Fruit fly (Drosophila melanogaster) whole organism, embryonic: ENCODE results near the gene tth.

Experiments used
- Aef1 ChIP-seq: fragments of 200-800 bp; sonication (Bioruptor generic); IDR thresholded peaks from 3 replicates; pipeline ENCODE4 v1.3.6; 2022; ENCODE audit warnings: missing biosample characterization, missing genetic modification characterization
- B-H1 ChIP-seq: fragments of 200-800 bp; sonication (Bioruptor generic); IDR thresholded peaks from 3 replicates; pipeline ENCODE4 v1.3.6; 2022; ENCODE audit warnings: missing biosample characterization, missing genetic modification characterization
- CG10654 ChIP-seq: fragments of 200-800 bp; sonication (Bioruptor generic); optimal IDR thresholded peaks from 2 replicates; lab custom pipeline; 2016; ENCODE audit warnings: missing biosample characterization, missing genetic modification characterization
- CG10959 ChIP-seq: fragments of 200-800 bp; sonication (Bioruptor generic); IDR thresholded peaks from 2 replicates; pipeline ENCODE4 v1.3.6; 2022; ENCODE audit warnings: missing biosample characterization, missing genetic modification characterization
- CG13894 ChIP-seq: fragments of 200-800 bp; sonication (Bioruptor generic); optimal IDR thresholded peaks from 3 replicates; lab custom pipeline; 2018; ENCODE audit warnings: missing biosample characterization, mild to moderate bottlenecking, missing genetic modification characterization, moderate library complexity
- CG14014 ChIP-seq: fragments of 200-800 bp; sonication (Bioruptor generic); IDR thresholded peaks from 2 replicates; pipeline ENCODE4 v1.3.6; 2022; ENCODE audit warnings: missing biosample characterization, missing genetic modification characterization
- CG16779 ChIP-seq: fragments of 200-800 bp; sonication (Bioruptor generic); IDR thresholded peaks from 2 replicates; pipeline ENCODE4 v1.3.6; 2022; ENCODE audit warnings: missing biosample characterization, missing genetic modification characterization
- CG16863 ChIP-seq: fragments of 200-800 bp; sonication (Bioruptor generic); optimal IDR thresholded peaks from 3 replicates; lab custom pipeline; 2016; ENCODE audit warnings: missing biosample characterization, missing genetic modification characterization
- CG17186 ChIP-seq: fragments of 200-800 bp; sonication (Bioruptor generic); optimal IDR thresholded peaks from 3 replicates; lab custom pipeline; 2017; ENCODE audit warnings: missing biosample characterization, missing genetic modification reagents, missing genetic modification characterization
- CG17802 ChIP-seq: fragments of 200-800 bp; sonication (Bioruptor generic); optimal IDR thresholded peaks from 2 replicates; lab custom pipeline; 2018; ENCODE audit warnings: missing biosample characterization, mild to moderate bottlenecking, missing genetic modification characterization, moderate library complexity
- CG2202 ChIP-seq: fragments of 200-800 bp; sonication (Bioruptor generic); optimal IDR thresholded peaks from 2 replicates; lab custom pipeline; 2018; ENCODE audit warnings: missing biosample characterization, mild to moderate bottlenecking, missing genetic modification characterization
- CG42726 ChIP-seq: fragments of 200-800 bp; sonication (Bioruptor generic); IDR thresholded peaks from 2 replicates; pipeline ENCODE4 v1.3.6; 2022; ENCODE audit warnings: missing biosample characterization, missing genetic modification characterization; ENCODE audit not compliant: partially characterized antibody
- CG6813 ChIP-seq: fragments of 200-800 bp; sonication (Bioruptor generic); optimal IDR thresholded peaks from 2 replicates; lab custom pipeline; 2017; ENCODE audit warnings: missing biosample characterization, missing genetic modification characterization, mild to moderate bottlenecking, moderate library complexity, missing genetic modification reagents
- CG7271 ChIP-seq: fragments of 200-800 bp; sonication (Bioruptor generic); optimal IDR thresholded peaks from 2 replicates; lab custom pipeline; 2018; ENCODE audit warnings: missing biosample characterization, mild to moderate bottlenecking, missing genetic modification characterization, moderate library complexity
- CG7556 ChIP-seq: fragments of 200-800 bp; sonication (Bioruptor generic); optimal IDR thresholded peaks from 2 replicates; lab custom pipeline; 2017; ENCODE audit warnings: missing biosample characterization, mild to moderate bottlenecking, missing genetic modification characterization
- CG7745 ChIP-seq: fragments of 200-800 bp; sonication (Bioruptor generic); optimal IDR thresholded peaks from 2 replicates; lab custom pipeline; 2018; ENCODE audit warnings: missing biosample characterization, mild to moderate bottlenecking, missing genetic modification characterization, moderate library complexity
- CG8765 ChIP-seq: fragments of 200-800 bp; sonication (Bioruptor generic); IDR thresholded peaks from 2 replicates; pipeline ENCODE4 v1.3.6; 2022; ENCODE audit warnings: missing biosample characterization, missing genetic modification characterization
- CG9817 ChIP-seq: fragments of 200-800 bp; sonication (Bioruptor generic); optimal IDR thresholded peaks from 2 replicates; lab custom pipeline; 2018; ENCODE audit warnings: missing biosample characterization, mild to moderate bottlenecking, missing genetic modification characterization, moderate library complexity
- CkIIα-i1 ChIP-seq: fragments of 200-800 bp; sonication (Bioruptor generic); IDR thresholded peaks from 2 replicates; pipeline ENCODE4 v1.3.6; 2022; ENCODE audit warnings: missing biosample characterization, missing genetic modification characterization
- CrebB ChIP-seq: fragments of 200-800 bp; sonication (Bioruptor generic); optimal IDR thresholded peaks from 3 replicates; lab custom pipeline; 2018; ENCODE audit warnings: missing biosample characterization, mild to moderate bottlenecking, missing genetic modification characterization
- E2f2 ChIP-seq: fragments of 200-800 bp; sonication (Bioruptor generic); IDR thresholded peaks from 2 replicates; pipeline ENCODE4 v1.3.6; 2022; ENCODE audit warnings: missing biosample characterization, missing genetic modification characterization
- ERR ChIP-seq: fragments of 200-800 bp; sonication (Bioruptor generic); optimal IDR thresholded peaks from 2 replicates; lab custom pipeline; 2016; ENCODE audit warnings: missing biosample characterization, missing genetic modification characterization
- Eip74EF ChIP-seq, 2 experiments: fragments of 200-800 bp in 1 of 2; fragments of >200 bp in 1 of 2; sonication (Bioruptor generic) in 1 of 2; optimal IDR thresholded peaks; 2 replicates each; lab custom pipeline; 2017 to 2019; ENCODE audit warnings: missing biosample characterization in 2 of 2, missing genetic modification characterization in 2 of 2, mild to moderate bottlenecking in 1 of 2, moderate library complexity in 1 of 2
- Ets97D ChIP-seq: fragments of 200-800 bp; sonication (Bioruptor generic); optimal IDR thresholded peaks from 3 replicates; lab custom pipeline; 2016; ENCODE audit warnings: missing biosample characterization, missing genetic modification characterization
- H2.0 ChIP-seq: fragments of 200-800 bp; sonication (Bioruptor generic); IDR thresholded peaks from 2 replicates; pipeline ENCODE4 v1.3.6; 2022; ENCODE audit warnings: missing biosample characterization, missing genetic modification characterization
- Mrtf ChIP-seq: fragments of 200-800 bp; sonication (Bioruptor generic); IDR thresholded peaks from 3 replicates; pipeline ENCODE4 v1.3.6; 2022; ENCODE audit warnings: missing biosample characterization, missing genetic modification characterization
- Nf-YA ChIP-seq: fragments of 200-800 bp; sonication (Bioruptor generic); IDR thresholded peaks from 2 replicates; pipeline ENCODE4 v1.3.6; 2022; ENCODE audit warnings: missing biosample characterization, missing genetic modification characterization
- Poxn ChIP-seq: fragments of 200-800 bp; sonication (Bioruptor generic); IDR thresholded peaks from 2 replicates; pipeline ENCODE4 v1.3.6; 2022; ENCODE audit warnings: missing biosample characterization, missing genetic modification characterization
- Six4 ChIP-seq: fragments of 200-800 bp; sonication (Bioruptor generic); optimal IDR thresholded peaks from 2 replicates; lab custom pipeline; 2016; ENCODE audit warnings: missing biosample characterization, missing genetic modification characterization
- al ChIP-seq: fragments of 200-800 bp; sonication (Bioruptor generic); IDR thresholded peaks from 2 replicates; pipeline ENCODE4 v1.3.6; 2022; ENCODE audit warnings: missing biosample characterization, missing genetic modification characterization
- amos ChIP-seq: fragments of 200-800 bp; sonication (Bioruptor generic); IDR thresholded peaks from 2 replicates; pipeline ENCODE4 v1.3.6; 2022; ENCODE audit warnings: missing biosample characterization, missing genetic modification characterization; ENCODE audit not compliant: partially characterized antibody
- ase ChIP-seq: fragments of 200-800 bp; sonication (Bioruptor generic); IDR thresholded peaks from 3 replicates; pipeline ENCODE4 v1.3.6; 2022; ENCODE audit warnings: missing biosample characterization, missing genetic modification characterization
- br ChIP-seq: fragments of >200 bp; optimal IDR thresholded peaks from 2 replicates; lab custom pipeline; 2017
- ci ChIP-seq: fragments of 200-800 bp; sonication (Bioruptor generic); IDR thresholded peaks from 3 replicates; pipeline ENCODE4 v1.3.6; 2022; ENCODE audit warnings: missing biosample characterization, missing genetic modification characterization
- cwo ChIP-seq: fragments of 200-800 bp; sonication (Bioruptor generic); optimal IDR thresholded peaks from 3 replicates; lab custom pipeline; 2017; ENCODE audit warnings: missing biosample characterization, missing genetic modification characterization, mild to moderate bottlenecking, moderate library complexity, missing genetic modification reagents
- en ChIP-seq: fragments of 200-800 bp; sonication (Bioruptor generic); optimal IDR thresholded peaks from 2 replicates; lab custom pipeline; 2016; ENCODE audit warnings: missing biosample characterization, missing genetic modification characterization
- ewg ChIP-seq: fragments of 200-800 bp; sonication (Bioruptor generic); optimal IDR thresholded peaks from 3 replicates; lab custom pipeline; 2017; ENCODE audit warnings: mild to moderate bottlenecking, missing biosample characterization, missing genetic modification reagents, missing genetic modification characterization
- fd96Cb ChIP-seq: fragments of 200-800 bp; sonication (Bioruptor generic); optimal IDR thresholded peaks from 2 replicates; lab custom pipeline; 2018; ENCODE audit warnings: missing biosample characterization, mild to moderate bottlenecking, missing genetic modification characterization, moderate library complexity
- fu2 ChIP-seq: fragments of 200-800 bp; sonication (Bioruptor generic); optimal IDR thresholded peaks from 2 replicates; lab custom pipeline; 2016; ENCODE audit warnings: missing biosample characterization, missing genetic modification characterization
- grn ChIP-seq: fragments of 200-800 bp; sonication (Bioruptor generic); optimal IDR thresholded peaks from 3 replicates; lab custom pipeline; 2017; ENCODE audit warnings: missing biosample characterization, missing genetic modification characterization
- gt ChIP-seq: fragments of 200-800 bp; sonication (Bioruptor generic); IDR thresholded peaks from 2 replicates; pipeline ENCODE4 v1.3.6; 2022; ENCODE audit warnings: missing biosample characterization, missing genetic modification characterization
- lola ChIP-seq, 3 experiments: fragments of >200 bp in 2 of 3; fragments of 200-800 bp in 1 of 3; sonication (Bioruptor generic) in 1 of 3; optimal IDR thresholded peaks; 2 replicates each; lab custom pipeline; 2017 to 2019; ENCODE audit warnings: missing biosample characterization in 3 of 3, missing genetic modification characterization in 3 of 3, mild to moderate bottlenecking in 1 of 3, moderate library complexity in 1 of 3
- lov ChIP-seq, 2 experiments: fragments of 200-800 bp in 1 of 2; fragments of >200 bp in 1 of 2; sonication (Bioruptor generic) in 1 of 2; IDR thresholded peaks in 1 of 2; optimal IDR thresholded peaks in 1 of 2; 2 replicates in 1 of 2; 3 replicates in 1 of 2; pipeline versions ENCODE4 v1.3.6 to Lab custom; 2017 to 2022; ENCODE audit warnings: missing biosample characterization in 1 of 2, missing genetic modification characterization in 1 of 2
- luna ChIP-seq: fragments of 200-800 bp; sonication (Bioruptor generic); optimal IDR thresholded peaks from 2 replicates; lab custom pipeline; 2016; ENCODE audit warnings: missing biosample characterization, missing genetic modification characterization
- maf-S ChIP-seq: fragments of 200-800 bp; sonication (Bioruptor generic); optimal IDR thresholded peaks from 2 replicates; lab custom pipeline; 2016; ENCODE audit warnings: missing biosample characterization, missing genetic modification characterization
- mirr ChIP-seq: fragments of 200-800 bp; sonication (Bioruptor generic); optimal IDR thresholded peaks from 3 replicates; lab custom pipeline; 2018; ENCODE audit warnings: missing biosample characterization, mild to moderate bottlenecking, missing genetic modification characterization
- sens ChIP-seq: fragments of 200-800 bp; sonication (Bioruptor generic); peaks from one replicate; lab custom pipeline; 2016; ENCODE audit warnings: missing biosample characterization, missing genetic modification characterization
- usp ChIP-seq: fragments of >200 bp; optimal IDR thresholded peaks from 2 replicates; lab custom pipeline; 2017; ENCODE audit warnings: missing biosample characterization, missing genetic modification characterization

The tth gene

DNA sequence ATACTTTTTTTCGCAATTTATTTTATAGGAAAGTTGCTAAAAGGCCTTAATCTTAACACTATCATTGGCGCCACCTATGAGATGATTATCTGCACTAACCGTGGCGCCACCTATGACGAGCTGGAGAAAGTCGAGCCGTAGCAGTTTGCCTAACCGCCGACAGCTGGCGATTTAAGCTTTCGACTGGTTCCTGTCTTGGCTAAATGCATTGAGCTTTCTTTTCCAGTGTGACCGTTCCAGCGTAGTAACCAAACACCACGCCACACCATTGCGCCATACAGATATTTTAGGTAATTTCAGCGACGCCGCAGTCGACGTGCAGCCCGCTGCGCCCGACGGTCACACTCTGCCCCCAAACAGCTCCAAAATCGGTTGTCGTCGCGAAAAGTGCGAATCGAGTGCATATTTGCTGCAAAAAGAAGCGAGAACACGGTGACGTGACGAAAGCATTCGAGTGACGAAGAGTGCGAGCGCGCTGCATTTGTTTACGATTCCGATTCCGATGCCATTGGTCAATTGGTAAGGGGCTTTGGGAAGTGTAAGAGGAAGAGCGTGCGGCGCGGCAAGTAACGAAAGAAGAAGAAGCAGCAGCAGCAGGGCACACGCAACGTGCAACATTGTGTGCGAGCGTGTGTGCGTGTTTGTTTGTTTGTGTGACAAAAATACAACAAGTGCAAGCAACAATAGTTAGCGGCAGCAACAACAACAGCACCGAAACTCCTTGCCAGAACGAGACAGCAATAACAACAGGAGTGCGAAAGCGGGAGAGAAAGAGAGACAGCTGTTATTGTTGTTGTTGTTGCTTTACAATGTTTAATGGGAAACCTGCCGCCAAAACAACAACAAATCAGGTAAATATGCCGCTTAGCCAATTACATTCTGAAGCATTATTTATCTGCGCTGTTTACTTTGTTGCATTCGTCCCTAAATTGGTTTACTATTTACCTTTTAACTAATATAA, 52.6 kb downstream of the tth start, which contains the start of the genes CG46311 and Tpst (continued):
- TF ChIP-seq usp (GFP tag; lab: Kevin White, UChicago), result no peak
- TF ChIP-seq CG16863 (GFP tag; lab: Kevin White, UChicago), result peak; percentile 48
- peak; percentile 74 for TF ChIP-seq CG14014
- TF ChIP-seq CG8765 (GFP tag; lab: Robert Waterston, UW), result no peak
- peak; percentile 73 for TF ChIP-seq ase
- TF ChIP-seq B-H1 (GFP tag; lab: Robert Waterston, UW), result no peak; the same call in 2 of the 3 replicates
- no peak for TF ChIP-seq Poxn (GFP tag; lab: Robert Waterston, UW)
- TF ChIP-seq amos (GFP tag; lab: Robert Waterston, UW), result peak; percentile 59
- peak; percentile 57 for TF ChIP-seq E2f2
- TF ChIP-seq CG6813 (GFP tag; lab: Kevin White, UChicago), result peak; percentile 37
- TF ChIP-seq cwo (GFP tag; lab: Kevin White, UChicago), result no peak
- peak; percentile 78 for TF ChIP-seq Ets97D (GFP tag; lab: Kevin White, UChicago)
- TF ChIP-seq sens (GFP tag; lab: Kevin White, UChicago), result peak; percentile 74
- no peak for TF ChIP-seq lov (optimal IDR thresholded peaks at IDR 0.05; lab: Kevin White, UChicago)
- peak; percentile 62; the same call in 1 of the 3 replicates for TF ChIP-seq lov (GFP tag; IDR thresholded peaks at IDR 0.05; lab: Robert Waterston, UW)
- TF ChIP-seq Eip74EF (GFP tag; optimal IDR thresholded peaks at IDR 0.05; lab: Kevin White, UChicago), result no peak
- peak; percentile 45; the same call in 2 of the 3 replicates for TF ChIP-seq Aef1 (GFP tag; lab: Robert Waterston, UW)
- peak; percentile 56 for TF ChIP-seq CG9817 (tag; lab: Kevin White, UChicago)
- no peak for TF ChIP-seq CkIIα-i1
- TF ChIP-seq ERR (GFP tag; lab: Kevin White, UChicago), result peak; percentile 4
- TF ChIP-seq CG10959 (GFP tag; lab: Robert Waterston, UW), result peak; percentile 43
- TF ChIP-seq mirr (GFP tag; lab: Kevin White, UChicago), result peak; percentile 12
- no peak for TF ChIP-seq CG13894
- TF ChIP-seq H2.0 (GFP tag; lab: Robert Waterston, UW), result peak; percentile 17; the same call in 1 of the 2 replicates
- peak; percentile 13 for TF ChIP-seq fd96Cb (tag; lab: Kevin White, UChicago)
- TF ChIP-seq gt (GFP tag; lab: Robert Waterston, UW), result no peak
- TF ChIP-seq grn (GFP tag; lab: Kevin White, UChicago), result no peak
- TF ChIP-seq CG17186 (GFP tag; lab: Kevin White, UChicago), result peak; percentile 86
- TF ChIP-seq Nf-YA (GFP tag; lab: Robert Waterston, UW), result no peak
- TF ChIP-seq CG7745 (tag; lab: Kevin White, UChicago), result no peak
- TF ChIP-seq CG2202, result no peak
- no peak; the same call in 1 of the 2 replicates for TF ChIP-seq CG42726 (GFP tag; lab: Robert Waterston, UW)
- TF ChIP-seq Six4, result peak; percentile 41
- peak; percentile 11 for TF ChIP-seq fu2 (GFP tag; lab: Kevin White, UChicago)
- no peak for TF ChIP-seq CrebB (tag; lab: Kevin White, UChicago)
- TF ChIP-seq maf-S (GFP tag; lab: Kevin White, UChicago), result peak; percentile 28
- TF ChIP-seq CG7556, result peak; percentile 20
- TF ChIP-seq CG17802 (tag; lab: Kevin White, UChicago), result no peak
- TF ChIP-seq br (lab: Kevin White, UChicago), result no peak
- peak; percentile 54; the same call in 2 of the 3 replicates for TF ChIP-seq Mrtf (GFP tag; lab: Robert Waterston, UW)
- peak; percentile 23 for TF ChIP-seq ewg (GFP tag; lab: Kevin White, UChicago)
- no peak for TF ChIP-seq CG16779 (GFP tag; lab: Robert Waterston, UW)
- TF ChIP-seq CG7271, result no peak
- peak; percentile 26; the same call in 1 of the 2 replicates for TF ChIP-seq al
- TF ChIP-seq luna (GFP tag; lab: Kevin White, UChicago), result no peak
- TF ChIP-seq en (GFP tag; lab: Kevin White, UChicago), result peak; percentile 39
- no peak for TF ChIP-seq lola (GFP tag; optimal IDR thresholded peaks at IDR 0.05; lab: Kevin White, UChicago)
- TF ChIP-seq ci (GFP tag; lab: Robert Waterston, UW), result peak; percentile 75
- peak; percentile 23 for TF ChIP-seq CG10654 (GFP tag; lab: Kevin White, UChicago)
